Fruit fly (Drosophila melanogaster) whole organism, embryonic: ENCODE data around the gene CG7896.
A peak's percentile ranks its signal among the peaks of the same experiment; 100 is the strongest.

Experiments used
- CG12071 ChIP-seq: fragments of 200-800 bp; sonication (Bioruptor generic); optimal IDR thresholded peaks from 3 replicates; lab custom pipeline; 2018; ENCODE audit warnings: missing biosample characterization, mild to moderate bottlenecking, missing genetic modification characterization
- CG1647 ChIP-seq: fragments of 200-800 bp; sonication (Bioruptor generic); optimal IDR thresholded peaks from 3 replicates; lab custom pipeline; 2016; ENCODE audit warnings: missing biosample characterization, missing genetic modification characterization
- CG17385 ChIP-seq: fragments of 200-800 bp; sonication (Bioruptor generic); optimal IDR thresholded peaks from 3 replicates; lab custom pipeline; 2018; ENCODE audit warnings: missing biosample characterization, mild to moderate bottlenecking, missing genetic modification characterization
- CG6254 ChIP-seq: fragments of 200-800 bp; sonication (Bioruptor generic); optimal IDR thresholded peaks from 3 replicates; lab custom pipeline; 2017; ENCODE audit warnings: mild to moderate bottlenecking, missing biosample characterization, missing genetic modification reagents, missing genetic modification characterization
- Poxn ChIP-seq: fragments of 200-800 bp; sonication (Bioruptor generic); IDR thresholded peaks from 2 replicates; pipeline ENCODE4 v1.3.6; 2022; ENCODE audit warnings: missing biosample characterization, missing genetic modification characterization
- bab2 ChIP-seq: fragments of 200-800 bp; sonication (Bioruptor generic); optimal IDR thresholded peaks from 2 replicates; lab custom pipeline; 2016; ENCODE audit warnings: missing biosample characterization, missing genetic modification characterization
- chif ChIP-seq, 2 experiments: fragments of 200-800 bp; sonication (Bioruptor generic); optimal IDR thresholded peaks; 3 replicates each; lab custom pipeline; 2016; ENCODE audit warnings: missing biosample characterization in 2 of 2, missing genetic modification characterization in 2 of 2
- gsb-n ChIP-seq: fragments of 200-800 bp; sonication (Bioruptor generic); optimal IDR thresholded peaks from 3 replicates; lab custom pipeline; 2018; ENCODE audit warnings: missing biosample characterization, mild to moderate bottlenecking, missing genetic modification characterization
- pan ChIP-seq, 4 experiments: fragments of >200 bp in 3 of 4; fragments of 200-800 bp in 1 of 4; sonication (Bioruptor generic) in 1 of 4; optimal IDR thresholded peaks in 3 of 4; IDR thresholded peaks in 1 of 4; 2 replicates each; pipeline versions ENCODE4 v1.3.6 to Lab custom; 2017 to 2022; ENCODE audit warnings: missing biosample characterization in 2 of 4, missing genetic modification characterization in 2 of 4, mixed read lengths in 1 of 4

dm6 chr3R:30022452-30023028 lies 39.3 kb downstream of the CG7896 start, which contains the start of the genes RpS28a and Axn:
- TF ChIP-seq bab2 (peak; percentile 18), chif (GFP tag; optimal IDR thresholded peaks at IDR 0.05; lab: Kevin White, UChicago) (peak in 1 of 2 experiments; percentile 31), CG1647 (no peak), gsb-n (no peak), pan (optimal IDR thresholded peaks at IDR 0.05; lab: Kevin White, UChicago) (no peak), pan (GFP tag; optimal IDR thresholded peaks at IDR 0.05 in 1 of 2, IDR thresholded peaks at IDR 0.05 in 1 of 2) (peak in 1 of 2 experiments; percentile 26), Poxn (GFP tag; lab: Robert Waterston, UW) (no peak), CG17385 (GFP tag; lab: Kevin White, UChicago) (no peak), CG6254 (GFP tag; lab: Kevin White, UChicago) (peak; percentile 86), CG12071 (GFP tag; lab: Kevin White, UChicago) (no peak)
